Worm (Caenorhabditis elegans) whole organism, late embryonic: Measurements from ENCODE around the gene asah-2.

Source experiments
- hlh-6 ChIP-seq: sonication (generic microtip); optimal IDR thresholded peaks from 2 replicates; lab custom pipeline; 2016; ENCODE audit warnings: missing genotype, missing genetic modification characterization, missing compliant biosample characterization
- odd-2 ChIP-seq: sonication (generic microtip); optimal IDR thresholded peaks from 2 replicates; lab custom pipeline; 2017; ENCODE audit warnings: antibody characterized with exemption, mild to moderate bottlenecking, missing genetic modification characterization, missing compliant biosample characterization
- sox-4 ChIP-seq: sonication (generic microtip); optimal IDR thresholded peaks from 2 replicates; lab custom pipeline; 2017; ENCODE audit warnings: mild to moderate bottlenecking, missing genetic modification characterization, inconsistent platforms, missing compliant biosample characterization

- TF ChIP-seq odd-2 (tag; lab: Kevin White, UChicago) (no peak), hlh-6 (tag; lab: Kevin White, UChicago) (no peak), sox-4 (tag; lab: Kevin White, UChicago) (no peak)
Measured at ce11 chrII:10108377-10108776, 31.0 kb upstream of the asah-2 start, which contains the start of the genes ZK945.7 and ZK945.8.
